Worm (Caenorhabditis elegans) whole organism, L1 larva: ENCODE measurements around the gene C38D4.7.

Source experiments
- fkh-10 ChIP-seq: sonication (generic microtip); optimal IDR thresholded peaks from 2 replicates; lab custom pipeline; 2017; ENCODE audit warnings: missing biosample characterization, missing genetic modification reagents, missing genetic modification characterization
- grh-1 ChIP-seq: fragments of 200-800 bp; sonication (Bioruptor generic); IDR thresholded peaks from 2 replicates; pipeline ENCODE4 v1.3.6; 2022; ENCODE audit warnings: missing genetic modification reagents, missing genetic modification characterization, missing compliant biosample characterization
- lin-13 ChIP-seq: fragments of 150-350 bp; optimal IDR thresholded peaks from 2 replicates; lab custom pipeline; 2014; ENCODE audit warnings: missing biosample characterization, missing genetic modification reagents, missing genetic modification characterization
- nhr-237 ChIP-seq: fragments of 150-350 bp; optimal IDR thresholded peaks from 2 replicates; lab custom pipeline; 2014; ENCODE audit warnings: missing biosample characterization, missing genetic modification characterization
- nhr-28 ChIP-seq: fragments of 150-350 bp; optimal IDR thresholded peaks from 2 replicates; lab custom pipeline; 2014; ENCODE audit warnings: missing biosample characterization, missing genetic modification characterization
- nhr-77 ChIP-seq: fragments of 150-350 bp; optimal IDR thresholded peaks from 2 replicates; lab custom pipeline; 2014; ENCODE audit warnings: missing biosample characterization, missing genetic modification characterization

- no peak for TF ChIP-seq nhr-77
- no peak for TF ChIP-seq fkh-10 (GFP tag; lab: Kevin White, UChicago)
- no peak for TF ChIP-seq nhr-28
- no peak for TF ChIP-seq nhr-237 (tag; lab: Kevin White, UChicago)
- no peak for TF ChIP-seq grh-1 (GFP tag; lab: Robert Waterston, UW)
- TF ChIP-seq lin-13: no peak
Observed at ce11 chrIII:4819843-4820242, 8.7 kb upstream of the C38D4.7 start, which contains the start of gene F26A1.7.
